Worm (Caenorhabditis elegans): ENCODE data around the gene R02E12.4.

- TF ChIP-seq ama-1 (optimal IDR thresholded peaks at IDR 0.05), result no peak
- TF ChIP-seq tbx-37 (GFP tag; conservative IDR thresholded peaks at IDR 0.05), result no peak
- TF ChIP-seq B0310.2 (tag; optimal IDR thresholded peaks at IDR 0.05), result no peak
- TF ChIP-seq sea-1 (GFP tag; conservative IDR thresholded peaks at IDR 0.05), result no peak
- TF ChIP-seq tbx-11 (GFP tag; IDR thresholded peaks at IDR 0.05), result no peak
- TF ChIP-seq ets-7 (tag; optimal IDR thresholded peaks at IDR 0.05), result no peak
- no peak for TF ChIP-seq hmg-4 (GFP tag; optimal IDR thresholded peaks at IDR 0.05)
- TF ChIP-seq flt-1 (GFP tag; IDR thresholded peaks at IDR 0.05), result no peak
- no peak for TF ChIP-seq tra-4 (tag; optimal IDR thresholded peaks at IDR 0.05)
- TF ChIP-seq F13C5.2 (tag; optimal IDR thresholded peaks at IDR 0.05), result no peak
- no peak for TF ChIP-seq ceh-36 (tag; optimal IDR thresholded peaks at IDR 0.05)
- no peak for TF ChIP-seq scrt-1 (GFP tag; IDR thresholded peaks at IDR 0.05)
Measured at ce11 chrX:4017576-4018309, 12.6 kb downstream of the R02E12.4 start.
